Worm (Caenorhabditis elegans) whole organism, mixed stage, embryonic: ENCODE results near the gene ctsa-3.1.

ENCODE experiments used
- bed-3 ChIP-seq: fragments of 200-800 bp; sonication (Bioruptor generic); optimal IDR thresholded peaks from 3 replicates; lab custom pipeline; 2018; ENCODE audit warnings: mild to moderate bottlenecking, missing genetic modification characterization, moderate library complexity, missing compliant biosample characterization
- blmp-1 ChIP-seq: fragments of 150-350 bp; optimal IDR thresholded peaks from 2 replicates; lab custom pipeline; 2014; ENCODE audit warnings: missing biosample characterization, missing genetic modification characterization
- ceh-43 ChIP-seq: fragments of 200-800 bp; sonication (Bioruptor generic); optimal IDR thresholded peaks from 2 replicates; lab custom pipeline; 2018; ENCODE audit warnings: mild to moderate bottlenecking, missing genetic modification characterization, moderate library complexity, missing compliant biosample characterization
- ces-1 ChIP-seq: fragments of 150-350 bp; optimal IDR thresholded peaks from 2 replicates; lab custom pipeline; 2014; ENCODE audit warnings: missing biosample characterization, missing genetic modification reagents, missing genetic modification characterization
- mep-1 ChIP-seq: fragments of 150-350 bp; optimal IDR thresholded peaks from 2 replicates; lab custom pipeline; 2017; ENCODE audit warnings: missing biosample characterization, missing genetic modification reagents, missing genetic modification characterization, inconsistent platforms
- nhr-12 ChIP-seq: fragments of 150-350 bp; optimal IDR thresholded peaks from 2 replicates; lab custom pipeline; 2014; ENCODE audit warnings: missing biosample characterization, missing genetic modification characterization
- nhr-76 ChIP-seq: sonication (generic microtip); optimal IDR thresholded peaks from 2 replicates; lab custom pipeline; 2017; ENCODE audit warnings: missing biosample characterization, missing genetic modification characterization
- snpc-4 ChIP-seq: fragments of 150-350 bp; optimal IDR thresholded peaks from 2 replicates; lab custom pipeline; 2014; ENCODE audit warnings: missing biosample characterization, missing genetic modification characterization
- unc-39 ChIP-seq: fragments of 150-350 bp; optimal IDR thresholded peaks from 2 replicates; lab custom pipeline; 2014; ENCODE audit warnings: missing biosample characterization, missing genetic modification characterization
- unc-62 ChIP-seq: fragments of 150-350 bp; optimal IDR thresholded peaks from 2 replicates; lab custom pipeline; 2014; ENCODE audit warnings: missing biosample characterization, missing genetic modification reagents, missing genetic modification characterization

DNA sequence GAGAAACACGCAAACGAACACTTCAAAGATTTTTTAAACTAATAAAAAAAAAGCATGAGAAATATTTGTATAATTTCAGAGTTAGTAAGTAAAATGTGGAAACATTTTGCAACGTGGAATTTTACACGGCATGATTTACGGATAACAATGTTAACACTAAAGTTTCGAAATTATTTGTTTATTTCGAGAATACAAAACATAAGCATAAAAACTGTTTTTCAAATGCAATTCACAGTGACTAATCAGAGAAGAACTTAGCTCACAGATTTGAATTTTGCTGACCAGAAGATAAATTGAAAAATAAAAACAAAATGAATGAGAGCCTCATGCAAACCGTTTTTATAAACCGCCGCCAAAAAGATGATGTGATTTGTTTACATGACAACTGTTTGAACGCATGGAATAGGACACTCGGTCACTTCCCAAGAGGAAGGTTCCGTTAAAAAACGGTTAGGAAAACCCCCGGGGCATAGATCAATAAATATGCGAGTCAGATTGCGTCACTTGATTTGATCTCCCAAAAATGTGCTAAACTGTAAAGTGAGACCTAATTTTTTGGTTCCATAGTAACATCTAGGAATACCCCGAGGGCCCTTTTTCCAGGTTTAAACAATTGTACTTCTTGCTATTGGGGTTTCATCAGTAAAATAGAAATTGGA lies 6.7 kb upstream of the ctsa-3.1 start, which contains the start of gene clh-3:
- TF ChIP-seq snpc-4 (tag; lab: Kevin White, UChicago), result no peak
- no peak for TF ChIP-seq ces-1 (GFP tag; lab: Kevin White, UChicago)
- no peak for TF ChIP-seq bed-3 (GFP tag; lab: Kevin White, UChicago)
- no peak for TF ChIP-seq ceh-43 (GFP tag; lab: Kevin White, UChicago)
- TF ChIP-seq nhr-76 (tag; lab: Kevin White, UChicago), result no peak
- no peak for TF ChIP-seq mep-1
- TF ChIP-seq unc-39 (tag; lab: Kevin White, UChicago), result no peak
- no peak for TF ChIP-seq nhr-12
- TF ChIP-seq blmp-1 (tag; lab: Kevin White, UChicago), result no peak
- no peak for TF ChIP-seq unc-62 (GFP tag; lab: Kevin White, UChicago)
